Fruit fly (Drosophila melanogaster) Kc167 (cell line): ENCODE results near the gene CG3764.

Experiments used
- Myc ChIP-seq: fragments of >200 bp; optimal IDR thresholded peaks from 2 replicates; lab custom pipeline; 2017; ENCODE audit warnings: missing external identifiers
- h ChIP-seq: fragments of >200 bp; optimal IDR thresholded peaks from 3 replicates; lab custom pipeline; 2018; ENCODE audit warnings: missing external identifiers
- psq ChIP-seq: fragments of >200 bp; optimal IDR thresholded peaks from 2 replicates; lab custom pipeline; 2017; ENCODE audit warnings: missing external identifiers

DNA sequence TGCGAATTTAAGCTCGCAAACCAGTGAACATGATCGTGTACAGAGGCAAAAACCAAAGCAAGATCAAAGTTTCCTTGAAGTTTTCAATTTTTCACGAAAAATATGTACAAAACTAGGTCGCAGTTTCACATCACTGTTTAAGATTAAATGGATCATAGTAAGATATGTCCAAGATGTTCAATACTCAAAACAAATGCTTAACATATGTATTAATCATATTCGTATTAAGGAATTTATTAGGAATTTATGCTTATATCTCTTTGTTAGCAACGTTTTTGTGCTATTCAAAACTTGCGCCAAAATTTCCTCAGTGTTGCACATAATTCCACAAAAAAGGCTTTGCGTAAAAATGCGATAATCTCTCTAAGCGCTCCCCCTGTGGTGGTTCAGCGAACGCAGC lies 25.0 kb downstream of the CG3764 start:
- no peak for TF ChIP-seq h (lab: Kevin White, UChicago)
- no peak for TF ChIP-seq psq (lab: Kevin White, UChicago)
- no peak for TF ChIP-seq Myc (lab: Kevin White, UChicago)
